Fruit fly (Drosophila melanogaster) whole organism, prepupa: ENCODE measurements around the gene CG7551.
A peak's percentile ranks its signal among the peaks of the same experiment; 100 is the strongest.

Experiments used
- Blimp-1 ChIP-seq: fragments of 200-800 bp; sonication (Bioruptor generic); optimal IDR thresholded peaks from 3 replicates; lab custom pipeline; 2017; ENCODE audit warnings: missing biosample characterization, missing genetic modification characterization, mild to moderate bottlenecking, moderate library complexity, missing genetic modification reagents
- CG10631 ChIP-seq: fragments of 200-800 bp; sonication (Bioruptor generic); optimal IDR thresholded peaks from 2 replicates; lab custom pipeline; 2016; ENCODE audit warnings: missing biosample characterization, missing genetic modification characterization
- CG11902 ChIP-seq: fragments of 200-800 bp; sonication (Bioruptor generic); optimal IDR thresholded peaks from 3 replicates; lab custom pipeline; 2016; ENCODE audit warnings: missing biosample characterization, missing genetic modification characterization
- CG16779 ChIP-seq: fragments of 200-800 bp; sonication (Bioruptor generic); optimal IDR thresholded peaks from 3 replicates; lab custom pipeline; 2017; ENCODE audit warnings: missing biosample characterization, mild to moderate bottlenecking, missing genetic modification characterization
- CG3032 ChIP-seq: fragments of 200-800 bp; optimal IDR thresholded peaks from 2 replicates; lab custom pipeline; 2019; ENCODE audit warnings: missing biosample characterization, mild to moderate bottlenecking, missing genetic modification characterization, moderate library complexity
- CG32006 ChIP-seq: fragments of 200-800 bp; sonication (Bioruptor generic); optimal IDR thresholded peaks from 3 replicates; lab custom pipeline; 2017; ENCODE audit warnings: missing biosample characterization, mild to moderate bottlenecking, missing genetic modification characterization
- CG4318 ChIP-seq: fragments of 200-800 bp; sonication (Bioruptor generic); optimal IDR thresholded peaks from 3 replicates; lab custom pipeline; 2017; ENCODE audit warnings: missing biosample characterization, mild to moderate bottlenecking, missing genetic modification characterization
- CG6163 ChIP-seq: fragments of 200-800 bp; sonication (Bioruptor generic); IDR thresholded peaks from 3 replicates; pipeline ENCODE4 v1.3.6; 2022; ENCODE audit warnings: missing biosample characterization, missing genetic modification characterization
- CG6276 ChIP-seq: fragments of 200-800 bp; sonication (Bioruptor generic); optimal IDR thresholded peaks from 2 replicates; lab custom pipeline; 2017; ENCODE audit warnings: missing biosample characterization, mild to moderate bottlenecking, missing genetic modification characterization
- CG6792 ChIP-seq: fragments of 200-800 bp; sonication (Bioruptor generic); optimal IDR thresholded peaks from 3 replicates; lab custom pipeline; 2016; ENCODE audit warnings: missing biosample characterization, missing genetic modification characterization
- CG6854 ChIP-seq: fragments of 200-800 bp; sonication (Bioruptor generic); optimal IDR thresholded peaks from 2 replicates; lab custom pipeline; 2017; ENCODE audit warnings: missing biosample characterization, mild to moderate bottlenecking, missing genetic modification characterization
- CG7368 ChIP-seq: fragments of 200-800 bp; sonication (Bioruptor generic); optimal IDR thresholded peaks from 3 replicates; lab custom pipeline; 2016; ENCODE audit warnings: missing biosample characterization, missing genetic modification characterization
- CG8119 ChIP-seq: fragments of 200-800 bp; sonication (Bioruptor generic); IDR thresholded peaks from 3 replicates; pipeline ENCODE4 v1.3.6; 2022; ENCODE audit warnings: missing biosample characterization, missing genetic modification characterization
- CG8632 ChIP-seq: fragments of 200-800 bp; sonication (Bioruptor generic); optimal IDR thresholded peaks from 3 replicates; lab custom pipeline; 2016; ENCODE audit warnings: missing biosample characterization, missing genetic modification characterization
- CG9139 ChIP-seq: fragments of 200-800 bp; sonication (Bioruptor generic); optimal IDR thresholded peaks from 3 replicates; lab custom pipeline; 2017; ENCODE audit warnings: missing biosample characterization, mild to moderate bottlenecking, missing genetic modification characterization
- Eip75B ChIP-seq: fragments of 200-800 bp; sonication (Bioruptor generic); optimal IDR thresholded peaks from 3 replicates; lab custom pipeline; 2016; ENCODE audit warnings: missing biosample characterization, missing genetic modification characterization
- Eip78C ChIP-seq: fragments of 200-800 bp; sonication (Bioruptor generic); peaks from one replicate; lab custom pipeline; 2016; ENCODE audit warnings: missing biosample characterization, missing genetic modification characterization
- Ets96B ChIP-seq: fragments of 200-800 bp; optimal IDR thresholded peaks from 2 replicates; lab custom pipeline; 2019; ENCODE audit warnings: missing biosample characterization, mild to moderate bottlenecking, missing genetic modification characterization, moderate library complexity
- Hr39 ChIP-seq: fragments of 200-800 bp; sonication (Bioruptor generic); optimal IDR thresholded peaks from 2 replicates; lab custom pipeline; 2016; ENCODE audit warnings: missing biosample characterization, missing genetic modification characterization
- Hr4 ChIP-seq: fragments of 200-800 bp; sonication (Bioruptor generic); optimal IDR thresholded peaks from 3 replicates; lab custom pipeline; 2016; ENCODE audit warnings: missing biosample characterization, missing genetic modification characterization
- Lpt ChIP-seq: fragments of 200-800 bp; sonication (Bioruptor generic); optimal IDR thresholded peaks from 3 replicates; lab custom pipeline; 2016; ENCODE audit warnings: missing biosample characterization, missing genetic modification characterization
- Met ChIP-seq: fragments of 200-800 bp; sonication (Bioruptor generic); optimal IDR thresholded peaks from 3 replicates; lab custom pipeline; 2016; ENCODE audit warnings: missing biosample characterization, missing genetic modification characterization
- OdsH ChIP-seq: fragments of 200-800 bp; sonication (Bioruptor generic); optimal IDR thresholded peaks from 3 replicates; lab custom pipeline; 2016; ENCODE audit warnings: missing biosample characterization, missing genetic modification characterization
- Sox102F ChIP-seq: fragments of 200-800 bp; sonication (Bioruptor generic); optimal IDR thresholded peaks from 2 replicates; lab custom pipeline; 2016; ENCODE audit warnings: missing biosample characterization, mild to moderate bottlenecking, missing genetic modification characterization
- Sox14 ChIP-seq: fragments of 200-800 bp; sonication (Bioruptor generic); optimal IDR thresholded peaks from 3 replicates; lab custom pipeline; 2016; ENCODE audit warnings: missing biosample characterization, missing genetic modification characterization
- acj6 ChIP-seq: fragments of 200-800 bp; sonication (Bioruptor generic); optimal IDR thresholded peaks from 3 replicates; lab custom pipeline; 2016; ENCODE audit warnings: missing biosample characterization, missing genetic modification characterization
- dac ChIP-seq: fragments of 200-800 bp; sonication (Bioruptor generic); optimal IDR thresholded peaks from 2 replicates; lab custom pipeline; 2017; ENCODE audit warnings: missing biosample characterization, mild to moderate bottlenecking, missing genetic modification characterization
- dsx ChIP-seq: fragments of 200-800 bp; optimal IDR thresholded peaks from 3 replicates; lab custom pipeline; 2019; ENCODE audit warnings: missing biosample characterization, mild to moderate bottlenecking, missing genetic modification characterization, moderate library complexity; ENCODE audit not compliant: poor library complexity, severe bottlenecking
- eg ChIP-seq: fragments of 200-800 bp; sonication (Bioruptor generic); IDR thresholded peaks from 3 replicates; pipeline ENCODE4 v1.3.6; 2022; ENCODE audit warnings: missing biosample characterization, missing genetic modification characterization
- esn ChIP-seq: fragments of 200-800 bp; sonication (Bioruptor generic); optimal IDR thresholded peaks from 2 replicates; lab custom pipeline; 2016; ENCODE audit warnings: missing biosample characterization, mild to moderate bottlenecking, missing genetic modification characterization, moderate library complexity
- fd85E ChIP-seq: fragments of 200-800 bp; sonication (Bioruptor generic); optimal IDR thresholded peaks from 3 replicates; lab custom pipeline; 2016; ENCODE audit warnings: missing biosample characterization, missing genetic modification characterization
- fkh ChIP-seq: fragments of 200-800 bp; sonication (Bioruptor generic); optimal IDR thresholded peaks from 3 replicates; lab custom pipeline; 2017; ENCODE audit warnings: missing biosample characterization, mild to moderate bottlenecking, missing genetic modification characterization, moderate library complexity
- net ChIP-seq: fragments of 200-800 bp; sonication (Bioruptor generic); optimal IDR thresholded peaks from 3 replicates; lab custom pipeline; 2016; ENCODE audit warnings: missing biosample characterization, missing genetic modification characterization
- pdm3 ChIP-seq: fragments of 200-800 bp; sonication (Bioruptor generic); optimal IDR thresholded peaks from 3 replicates; lab custom pipeline; 2016; ENCODE audit warnings: missing biosample characterization, missing genetic modification characterization
- spab ChIP-seq: fragments of 200-800 bp; sonication (Bioruptor generic); optimal IDR thresholded peaks from 2 replicates; lab custom pipeline; 2017; ENCODE audit warnings: missing biosample characterization, mild to moderate bottlenecking, missing genetic modification characterization, missing genetic modification reagents
- ss ChIP-seq, 2 experiments: fragments of 200-800 bp; sonication (Bioruptor generic); optimal IDR thresholded peaks; 2 replicates in 1 of 2; 3 replicates in 1 of 2; lab custom pipeline; 2017 to 2018; ENCODE audit warnings: mild to moderate bottlenecking in 2 of 2, missing biosample characterization in 2 of 2, missing genetic modification characterization in 2 of 2, moderate library complexity in 1 of 2
- svp ChIP-seq: fragments of 200-800 bp; sonication (Bioruptor generic); peaks from one replicate; lab custom pipeline; 2016; ENCODE audit warnings: missing biosample characterization, missing genetic modification characterization
- topi ChIP-seq: fragments of 200-800 bp; sonication (Bioruptor generic); optimal IDR thresholded peaks from 3 replicates; lab custom pipeline; 2016; ENCODE audit warnings: missing biosample characterization, missing genetic modification characterization
- vri ChIP-seq: fragments of 200-800 bp; sonication (Bioruptor generic); optimal IDR thresholded peaks from 3 replicates; lab custom pipeline; 2016; ENCODE audit warnings: missing biosample characterization, mild to moderate bottlenecking, missing genetic modification characterization

Gene CG7551

DNA sequence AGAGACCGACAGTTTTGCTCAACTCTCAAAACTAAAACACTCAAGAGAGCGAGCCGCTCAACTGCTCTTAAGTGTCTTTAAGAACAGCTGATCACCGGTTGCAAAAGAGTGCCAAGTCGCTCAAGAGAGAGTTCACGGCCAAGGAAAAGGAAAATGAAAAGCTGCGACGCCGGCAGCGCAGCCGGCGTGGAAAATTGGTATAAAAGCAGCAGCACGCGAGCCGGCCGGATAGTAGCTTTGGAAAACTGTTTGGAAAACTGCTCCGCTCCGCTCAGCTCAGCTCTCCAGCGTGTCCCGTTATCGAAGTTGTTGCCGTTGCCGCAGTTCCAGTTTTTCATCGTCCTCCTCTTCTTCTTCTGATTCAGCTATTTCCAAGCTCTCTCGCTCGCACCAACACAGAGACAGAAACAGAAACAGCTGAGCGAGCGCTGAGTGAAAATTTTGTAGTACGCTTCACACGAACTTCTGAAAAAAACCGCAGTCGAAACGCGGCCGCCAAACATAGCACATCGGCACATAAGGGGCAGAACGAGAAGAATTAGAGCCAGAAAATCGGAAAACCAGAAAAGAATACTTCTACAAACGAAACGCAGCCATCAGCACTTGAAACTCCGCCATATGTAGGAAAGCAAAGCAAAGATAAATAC is 29.2 kb downstream of the CG7551 start, which contains the start of gene chrb (continued):
- peak; percentile 69 for TF ChIP-seq CG16779 (tag; lab: Kevin White, UChicago)
- TF ChIP-seq Sox14 (GFP tag; lab: Kevin White, UChicago) = no peak
- TF ChIP-seq dac (GFP tag; lab: Kevin White, UChicago) = no peak
- TF ChIP-seq topi (GFP tag; lab: Kevin White, UChicago) = peak; percentile 28
- no peak for TF ChIP-seq pdm3 (GFP tag; lab: Kevin White, UChicago)
- TF ChIP-seq CG6854 (GFP tag; lab: Kevin White, UChicago) = peak; percentile 85
- TF ChIP-seq Hr39 (GFP tag; lab: Kevin White, UChicago) = no peak
- TF ChIP-seq acj6 (GFP tag; lab: Kevin White, UChicago) = peak; percentile 3
- TF ChIP-seq CG6163 (GFP tag; lab: Robert Waterston, UW) = peak; percentile 68; the same call in 2 of the 3 replicates
- peak; percentile 5 for TF ChIP-seq CG32006 (GFP tag; lab: Kevin White, UChicago)
- TF ChIP-seq CG3032 (tag; lab: Kevin White, UChicago) = peak; percentile 30
- no peak for TF ChIP-seq OdsH
- TF ChIP-seq CG8632 (GFP tag; lab: Kevin White, UChicago) = peak; percentile 52
- peak; percentile 18 for TF ChIP-seq Ets96B
- peak; percentile 55 for TF ChIP-seq Sox102F (GFP tag; lab: Kevin White, UChicago)
- peak; percentile 41 for TF ChIP-seq CG6276 (GFP tag; lab: Kevin White, UChicago)
- peak; percentile 49 for TF ChIP-seq fkh
- TF ChIP-seq Met (GFP tag; lab: Kevin White, UChicago) = peak; percentile 14
- TF ChIP-seq net (GFP tag; lab: Kevin White, UChicago) = peak; percentile 73
- TF ChIP-seq ss (GFP tag; optimal IDR thresholded peaks at IDR 0.05; lab: Kevin White, UChicago) = peak; percentile 76 to 79
- TF ChIP-seq Blimp-1 = peak; percentile 0
- peak; percentile 23 for TF ChIP-seq CG6792 (GFP tag; lab: Kevin White, UChicago)

DNA sequence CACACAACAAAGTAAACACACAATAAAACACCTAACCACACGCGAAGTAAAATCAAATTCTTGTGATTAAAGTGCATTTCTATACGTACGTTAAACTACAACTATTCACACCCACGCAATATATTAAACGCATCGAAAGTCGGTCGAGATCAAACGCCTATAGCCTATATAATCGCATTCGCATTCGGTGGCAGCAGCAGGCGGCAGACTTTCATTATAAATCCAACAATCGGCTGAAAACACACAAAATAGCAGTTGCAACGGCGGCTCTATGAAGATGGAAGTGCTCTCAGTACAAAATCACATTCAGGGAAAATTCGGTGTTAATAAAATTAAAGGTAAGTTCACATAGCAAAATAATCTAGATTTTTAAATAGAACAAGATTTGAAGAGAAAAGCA is 30.0 kb downstream of the CG7551 start:
- TF ChIP-seq CG10631 (GFP tag; lab: Kevin White, UChicago) (no peak), Eip78C (GFP tag; lab: Kevin White, UChicago) (peak; percentile 10)
- TF ChIP-seq, all 60 proteins: peak for 1

DNA sequence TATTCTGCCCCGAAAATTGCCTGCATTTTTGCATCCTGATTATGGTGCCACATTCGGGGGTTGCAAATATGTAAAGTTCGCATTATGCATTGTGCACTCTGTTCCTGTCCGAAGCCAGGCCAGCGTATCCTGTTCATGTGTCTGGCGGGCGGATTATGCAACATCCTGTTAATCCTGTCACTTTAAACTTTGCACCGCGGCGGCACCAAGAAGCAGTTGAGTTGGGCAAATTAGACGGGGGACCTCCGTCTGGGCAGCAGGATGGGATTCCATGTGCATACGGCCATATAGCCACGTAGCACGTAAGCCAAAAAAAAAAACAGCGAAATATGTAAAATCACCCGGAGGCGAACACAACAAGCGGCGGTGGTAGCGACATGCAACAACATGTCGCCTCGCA is 31.2 kb downstream of the CG7551 start:
- 0 out of 3 replicates have a peak, but pooled peaks have one; percentile 21 for TF ChIP-seq eg (GFP tag; lab: Robert Waterston, UW)
- TF ChIP-seq fkh = no peak
- TF ChIP-seq CG6163 (GFP tag; lab: Robert Waterston, UW) = 0 out of 3 replicates have a peak, but pooled peaks have one; percentile 19
- TF ChIP-seq fd85E (GFP tag; lab: Kevin White, UChicago) = no peak
- TF ChIP-seq, all 60 proteins: peak for 2

DNA sequence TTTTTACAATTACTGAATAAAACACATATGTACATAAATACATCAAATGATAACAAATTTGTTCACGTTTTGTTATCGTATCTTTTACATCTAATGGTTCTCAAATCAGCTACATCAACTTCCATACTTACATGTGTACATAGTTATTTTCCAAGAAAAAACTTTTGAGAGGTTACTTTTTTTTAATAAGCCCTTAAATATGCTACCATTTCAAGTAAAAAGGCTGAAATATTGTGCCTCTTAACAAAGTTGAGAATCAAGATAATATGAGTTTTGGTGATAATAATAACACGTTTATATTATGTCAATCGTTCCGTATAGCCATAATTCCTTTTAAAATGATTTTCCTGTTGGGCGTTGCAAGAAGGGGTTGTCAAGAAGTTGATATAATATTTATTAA is 32.2 kb downstream of the CG7551 start:
- peak; percentile 3 for TF ChIP-seq vri (GFP tag; lab: Kevin White, UChicago)
- no peak for TF ChIP-seq CG11902
- TF ChIP-seq CG16779 (tag; lab: Kevin White, UChicago) = no peak
- no peak for TF ChIP-seq dsx (GFP tag; lab: Kevin White, UChicago)
- no peak for TF ChIP-seq CG6276 (GFP tag; lab: Kevin White, UChicago)

DNA sequence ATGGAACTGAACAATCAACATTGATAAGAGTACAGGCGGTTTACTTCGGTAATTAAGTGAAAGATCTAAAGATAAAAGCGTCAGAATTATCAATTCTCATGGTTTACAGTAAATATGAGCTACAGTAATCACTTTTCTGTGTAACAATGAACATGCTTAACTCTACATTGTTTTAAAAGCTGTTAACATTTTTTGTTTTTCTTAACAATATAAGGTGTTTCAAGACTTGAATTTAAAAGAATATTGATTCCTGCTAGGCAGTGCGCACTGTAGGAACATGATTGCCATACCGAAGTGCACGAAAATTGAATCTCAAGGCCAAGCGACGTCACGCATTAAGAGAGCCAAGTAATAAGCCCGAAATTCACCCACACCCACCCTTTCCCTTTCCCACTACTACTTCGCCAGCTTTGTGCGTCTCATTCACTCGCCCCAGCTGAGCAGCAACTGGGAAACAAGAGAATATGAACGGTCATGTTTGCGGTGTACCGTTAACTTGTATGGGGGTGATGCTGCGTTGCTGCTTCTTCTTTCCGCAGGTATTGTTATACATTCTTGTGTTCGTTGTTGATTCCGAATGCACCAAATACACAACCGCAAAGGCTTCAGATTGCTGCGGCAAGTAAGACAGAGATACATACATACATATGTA is 33.1 kb downstream of the CG7551 start:
- TF ChIP-seq CG4318 (GFP tag; lab: Kevin White, UChicago) = no peak
- no peak for TF ChIP-seq CG16779 (tag; lab: Kevin White, UChicago)
- peak; percentile 10 for TF ChIP-seq spab
- TF ChIP-seq CG7368 = peak; percentile 62
- peak; percentile 64 for TF ChIP-seq CG32006 (GFP tag; lab: Kevin White, UChicago)
- peak; percentile 63 for TF ChIP-seq CG8632 (GFP tag; lab: Kevin White, UChicago)
- TF ChIP-seq Lpt = no peak
- peak; percentile 96 for TF ChIP-seq svp (GFP tag; lab: Kevin White, UChicago)
- TF ChIP-seq ss (GFP tag; optimal IDR thresholded peaks at IDR 0.05; lab: Kevin White, UChicago) = peak; percentile 43 to 49
- no peak for TF ChIP-seq CG9139
- TF ChIP-seq vri (GFP tag; lab: Kevin White, UChicago) = peak; percentile 65
- peak; percentile 94 for TF ChIP-seq Eip78C (GFP tag; lab: Kevin White, UChicago)
- peak; percentile 69 for TF ChIP-seq acj6 (GFP tag; lab: Kevin White, UChicago)
- TF ChIP-seq eg (GFP tag; lab: Robert Waterston, UW) = peak; percentile 68; the same call in 2 of the 3 replicates
- TF ChIP-seq CG8119 (GFP tag; lab: Robert Waterston, UW) = peak; percentile 64
- peak; percentile 48 for TF ChIP-seq dsx (GFP tag; lab: Kevin White, UChicago)
- TF ChIP-seq pdm3 (GFP tag; lab: Kevin White, UChicago) = peak; percentile 66
- peak; percentile 86 for TF ChIP-seq topi (GFP tag; lab: Kevin White, UChicago)
- TF ChIP-seq esn (GFP tag; lab: Kevin White, UChicago) = peak; percentile 84
- peak; percentile 54 for TF ChIP-seq Blimp-1
- TF ChIP-seq Ets96B = peak; percentile 57
- peak; percentile 52 for TF ChIP-seq Hr4 (GFP tag; lab: Kevin White, UChicago)
- TF ChIP-seq Eip75B (GFP tag; lab: Kevin White, UChicago) = peak; percentile 65
